Worm (Caenorhabditis elegans): ENCODE data around the gene H12I13.6.

H12I13.6 gene

ce11 chrII:6077604-6078003, at the start of gene H12I13.6:
Gene H12I13.6, plus strand, starts transcription at chrII:6077904.
- TF ChIP-seq nhr-12 (tag; optimal IDR thresholded peaks at IDR 0.05) = no peak
- no peak for TF ChIP-seq hmg-11 (tag; optimal IDR thresholded peaks at IDR 0.05)
- TF ChIP-seq nhr-25 (tag; optimal IDR thresholded peaks at IDR 0.05) = no peak

- TF ChIP-seq fkh-2 (tag; optimal IDR thresholded peaks at IDR 0.05) (no peak), ama-1 (optimal IDR thresholded peaks at IDR 0.05) (no peak), nhr-11 (tag; optimal IDR thresholded peaks at IDR 0.05) (peak; percentile 35), hmg-11 (tag; optimal IDR thresholded peaks at IDR 0.05) (no peak), sea-2 (GFP tag; optimal IDR thresholded peaks at IDR 0.05) (no peak), nhr-23 (tag; optimal IDR thresholded peaks at IDR 0.05) (no peak), nhr-237 (tag; optimal IDR thresholded peaks at IDR 0.05) (no peak), pha-4 (tag; optimal IDR thresholded peaks at IDR 0.05) (no peak), elt-2 (tag; optimal IDR thresholded peaks at IDR 0.05) (no peak), snpc-4 (tag; optimal IDR thresholded peaks at IDR 0.05) (no peak), nhr-77 (tag; optimal IDR thresholded peaks at IDR 0.05) (no peak), ceh-82 (tag; optimal IDR thresholded peaks at IDR 0.05) (no peak), ztf-4 (tag; optimal IDR thresholded peaks at IDR 0.05) (no peak), skn-1 (tag; optimal IDR thresholded peaks at IDR 0.05) (no peak), mdl-1 (tag; optimal IDR thresholded peaks at IDR 0.05) (no peak), daf-12 (tag; optimal IDR thresholded peaks at IDR 0.05) (no peak), nhr-25 (tag; optimal IDR thresholded peaks at IDR 0.05) (no peak), egl-5 (tag; optimal IDR thresholded peaks at IDR 0.05) (peak; percentile 35), zag-1 (tag; optimal IDR thresholded peaks at IDR 0.05) (no peak), jun-1 (tag; optimal IDR thresholded peaks at IDR 0.05) (no peak), elt-1 (tag; optimal IDR thresholded peaks at IDR 0.05) (no peak), egl-27 (tag; optimal IDR thresholded peaks at IDR 0.05) (no peak), lin-15B (tag; optimal IDR thresholded peaks at IDR 0.05) (no peak), elt-3 (tag; optimal IDR thresholded peaks at IDR 0.05) (no peak), fos-1 (tag; optimal IDR thresholded peaks at IDR 0.05) (no peak), lin-39 (tag; optimal IDR thresholded peaks at IDR 0.05) (peak; percentile 36), nfya-1 (tag; optimal IDR thresholded peaks at IDR 0.05; ENCODE audit: insufficient read depth) (peak; percentile 22), unc-62 (GFP tag; optimal IDR thresholded peaks at IDR 0.05) (no peak), ceh-28 (tag; optimal IDR thresholded peaks at IDR 0.05) (no peak), ztf-11 (tag; optimal IDR thresholded peaks at IDR 0.05) (no peak), ceh-9 (tag; optimal IDR thresholded peaks at IDR 0.05) (no peak), pqm-1 (tag; optimal IDR thresholded peaks at IDR 0.05) (no peak), nhr-28 (tag; optimal IDR thresholded peaks at IDR 0.05) (no peak)
Measured at ce11 chrII:6028594-6029141, 49.0 kb upstream of the H12I13.6 start.

DNA sequence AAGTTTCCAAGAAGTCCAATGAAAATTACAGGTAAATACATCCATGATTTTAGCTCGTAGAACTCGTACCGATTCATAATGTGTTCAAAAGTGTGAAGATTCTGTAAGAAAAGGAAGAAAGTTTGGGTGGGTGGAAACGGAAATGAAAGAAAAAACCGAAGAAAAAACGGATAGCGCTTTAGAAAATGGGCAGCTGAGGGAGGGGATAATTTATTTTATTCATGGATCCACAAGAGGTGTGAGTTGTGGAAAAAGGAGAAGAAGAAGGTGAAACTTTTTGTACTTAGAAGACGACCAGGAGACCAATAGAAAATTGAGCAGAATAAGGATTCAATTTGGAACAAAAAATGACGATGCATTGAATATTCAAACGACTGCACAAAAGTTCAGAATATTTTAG, 46.6 kb upstream of the H12I13.6 start, which contains the start of gene frpr-16:
Gene frpr-16, minus strand, starts transcription at position 101 of the 400 bp plus-strand sequence.
- TF ChIP-seq ztf-4 (tag; optimal IDR thresholded peaks at IDR 0.05) = no peak
- no peak for TF ChIP-seq ceh-28 (tag; optimal IDR thresholded peaks at IDR 0.05)
- TF ChIP-seq nhr-43 (tag; optimal IDR thresholded peaks at IDR 0.05; ENCODE audit: poor library complexity, severe bottlenecking) = no peak
- TF ChIP-seq fos-1 (tag; optimal IDR thresholded peaks at IDR 0.05) = no peak
- TF ChIP-seq mdl-1 (tag; optimal IDR thresholded peaks at IDR 0.05) = no peak
- no peak for TF ChIP-seq aly-2 (tag; optimal IDR thresholded peaks at IDR 0.05)
- TF ChIP-seq lin-39 (tag; optimal IDR thresholded peaks at IDR 0.05) = no peak
- no peak for TF ChIP-seq lin-15B (tag; optimal IDR thresholded peaks at IDR 0.05)
- TF ChIP-seq elt-2 (tag; optimal IDR thresholded peaks at IDR 0.05) = no peak
- TF ChIP-seq pha-4 (tag; optimal IDR thresholded peaks at IDR 0.05) = no peak
- TF ChIP-seq fkh-2 (tag; optimal IDR thresholded peaks at IDR 0.05) = no peak
- no peak for TF ChIP-seq jun-1 (tag; optimal IDR thresholded peaks at IDR 0.05)
- TF ChIP-seq nhr-23 (tag; optimal IDR thresholded peaks at IDR 0.05) = no peak
- no peak for TF ChIP-seq nhr-76 (tag; optimal IDR thresholded peaks at IDR 0.05)

ce11 chrII:6043166-6043565, 34.5 kb upstream of the H12I13.6 start, which contains the start of gene R12C12.10:
Gene R12C12.10, minus strand, starts transcription at chrII:6043266.
- TF ChIP-seq sea-2 (GFP tag; optimal IDR thresholded peaks at IDR 0.05) (no peak), egl-27 (tag; optimal IDR thresholded peaks at IDR 0.05) (no peak), ceh-28 (tag; optimal IDR thresholded peaks at IDR 0.05) (no peak), nhr-23 (tag; optimal IDR thresholded peaks at IDR 0.05) (no peak), nhr-12 (tag; optimal IDR thresholded peaks at IDR 0.05) (no peak), nhr-11 (tag; optimal IDR thresholded peaks at IDR 0.05) (no peak), tbx-2 (tag; optimal IDR thresholded peaks at IDR 0.05) (no peak), hmg-11 (tag; optimal IDR thresholded peaks at IDR 0.05) (no peak), elt-2 (tag; optimal IDR thresholded peaks at IDR 0.05) (no peak), nhr-28 (tag; optimal IDR thresholded peaks at IDR 0.05) (no peak), fkh-10 (GFP tag; optimal IDR thresholded peaks at IDR 0.05) (no peak), unc-62 (GFP tag; optimal IDR thresholded peaks at IDR 0.05) (no peak), unc-39 (tag; optimal IDR thresholded peaks at IDR 0.05) (no peak), lin-15B (tag; optimal IDR thresholded peaks at IDR 0.05) (no peak), skn-1 (tag; optimal IDR thresholded peaks at IDR 0.05) (no peak)
